Worm (Caenorhabditis elegans): ENCODE data around the gene bgnt-1.1.

Gene bgnt-1.1

DNA sequence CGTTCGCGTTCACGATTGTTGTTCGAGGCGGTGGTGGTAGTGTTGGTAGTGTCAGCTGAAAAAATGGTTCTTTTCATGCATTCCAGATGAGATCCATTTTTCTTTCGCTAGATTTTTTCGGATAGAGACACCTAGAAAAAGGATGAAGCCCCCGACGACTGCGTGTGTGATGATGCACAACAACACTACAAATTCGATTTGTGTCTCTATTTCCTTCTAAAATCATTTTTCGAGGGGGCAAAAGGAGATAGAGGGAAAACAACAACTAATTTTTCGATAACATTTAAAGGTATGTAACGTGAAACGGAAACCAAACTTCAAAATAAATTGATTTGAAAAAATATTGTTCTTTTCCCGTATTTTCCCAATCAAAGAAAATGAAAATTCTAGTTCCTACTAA, 27.9 kb downstream of the bgnt-1.1 start:
- no peak for TF ChIP-seq mml-1 (tag; optimal IDR thresholded peaks at IDR 0.05)
- TF ChIP-seq hmg-11 (tag; optimal IDR thresholded peaks at IDR 0.05): no peak

DNA sequence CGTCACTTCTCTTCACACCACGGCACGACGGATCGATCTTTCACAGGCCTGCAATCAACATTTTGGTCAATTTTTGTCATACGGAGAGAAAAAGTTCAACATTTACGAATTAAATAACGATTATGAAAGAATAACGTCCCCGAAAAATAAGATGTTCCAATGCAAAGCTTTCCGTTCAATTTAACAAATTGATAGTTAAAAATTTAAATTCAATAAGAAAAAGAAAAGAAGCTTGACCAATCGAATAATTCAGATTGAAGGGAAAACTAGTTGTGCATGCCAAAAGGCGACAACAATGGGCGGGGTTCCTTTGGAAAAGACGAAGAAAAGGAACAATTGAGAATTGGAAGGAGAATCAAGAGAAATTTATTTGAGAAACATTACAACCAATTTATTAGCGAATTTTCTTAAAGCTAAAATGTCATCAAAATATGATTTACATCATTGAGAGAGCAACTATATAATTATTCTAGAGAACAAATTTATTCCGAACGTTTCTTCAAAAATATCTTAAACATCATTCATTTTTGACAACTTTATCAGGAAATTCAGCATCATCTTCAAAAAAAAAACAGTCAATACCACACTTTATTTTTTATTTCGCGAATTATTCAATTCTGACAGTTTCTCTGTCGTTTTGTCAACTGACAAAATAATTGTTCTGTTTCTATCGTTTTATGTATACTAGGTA, 29.1 kb downstream of the bgnt-1.1 start, which contains the start of gene tax-6:
tax-6 (minus strand) TSS at position 51 of the 691 bp plus-strand sequence.
- TF ChIP-seq fkh-2 (tag; optimal IDR thresholded peaks at IDR 0.05): no peak
- no peak for TF ChIP-seq nhr-77 (tag; optimal IDR thresholded peaks at IDR 0.05)
- no peak for TF ChIP-seq pqm-1 (tag; optimal IDR thresholded peaks at IDR 0.05)

DNA sequence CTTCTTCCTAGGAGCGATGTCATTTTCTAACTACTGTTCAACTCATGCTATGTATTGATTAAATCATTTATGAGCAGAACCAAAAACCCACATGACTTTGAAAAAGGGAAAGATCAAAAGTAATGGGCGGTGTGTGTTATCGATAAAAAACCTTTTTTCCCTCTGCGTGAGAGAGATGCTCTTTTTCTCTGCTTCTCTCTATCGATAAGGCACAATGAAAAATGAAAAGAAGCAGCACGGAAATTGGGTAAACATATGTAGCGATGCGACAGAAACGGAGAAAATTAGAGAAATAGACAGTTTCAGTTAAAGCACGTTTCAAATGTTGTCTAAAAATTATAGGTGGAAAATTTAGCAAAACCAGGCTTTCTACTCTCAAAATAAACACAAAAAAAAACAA, 29.8 kb downstream of the bgnt-1.1 start:
- peak; percentile 60 for TF ChIP-seq mdl-1 (tag; optimal IDR thresholded peaks at IDR 0.05)
- TF ChIP-seq jun-1 (tag; optimal IDR thresholded peaks at IDR 0.05): peak; percentile 54
- TF ChIP-seq elt-1 (tag; optimal IDR thresholded peaks at IDR 0.05): no peak
- TF ChIP-seq nhr-11 (tag; optimal IDR thresholded peaks at IDR 0.05): peak; percentile 20
- TF ChIP-seq R02D3.7 (tag; optimal IDR thresholded peaks at IDR 0.05): no peak
- TF ChIP-seq pha-4 (tag; optimal IDR thresholded peaks at IDR 0.05): peak; percentile 96
- no peak for TF ChIP-seq nhr-237 (tag; optimal IDR thresholded peaks at IDR 0.05)
- peak; percentile 88 for TF ChIP-seq elt-2 (tag; optimal IDR thresholded peaks at IDR 0.05)
- TF ChIP-seq skn-1 (tag; optimal IDR thresholded peaks at IDR 0.05): peak; percentile 76
- TF ChIP-seq nfya-1 (tag; optimal IDR thresholded peaks at IDR 0.05; ENCODE audit: insufficient read depth): peak; percentile 59
- TF ChIP-seq pqm-1 (tag; optimal IDR thresholded peaks at IDR 0.05): peak; percentile 97
- peak; percentile 59 for TF ChIP-seq ceh-28 (tag; optimal IDR thresholded peaks at IDR 0.05)
- TF ChIP-seq unc-39 (tag; optimal IDR thresholded peaks at IDR 0.05): no peak
- no peak for TF ChIP-seq tbx-2 (tag; optimal IDR thresholded peaks at IDR 0.05)
- peak; percentile 29 for TF ChIP-seq ama-1 (optimal IDR thresholded peaks at IDR 0.05)
- peak; percentile 45 for TF ChIP-seq egl-5 (tag; optimal IDR thresholded peaks at IDR 0.05)
- no peak for TF ChIP-seq snpc-4 (tag; optimal IDR thresholded peaks at IDR 0.05)

DNA sequence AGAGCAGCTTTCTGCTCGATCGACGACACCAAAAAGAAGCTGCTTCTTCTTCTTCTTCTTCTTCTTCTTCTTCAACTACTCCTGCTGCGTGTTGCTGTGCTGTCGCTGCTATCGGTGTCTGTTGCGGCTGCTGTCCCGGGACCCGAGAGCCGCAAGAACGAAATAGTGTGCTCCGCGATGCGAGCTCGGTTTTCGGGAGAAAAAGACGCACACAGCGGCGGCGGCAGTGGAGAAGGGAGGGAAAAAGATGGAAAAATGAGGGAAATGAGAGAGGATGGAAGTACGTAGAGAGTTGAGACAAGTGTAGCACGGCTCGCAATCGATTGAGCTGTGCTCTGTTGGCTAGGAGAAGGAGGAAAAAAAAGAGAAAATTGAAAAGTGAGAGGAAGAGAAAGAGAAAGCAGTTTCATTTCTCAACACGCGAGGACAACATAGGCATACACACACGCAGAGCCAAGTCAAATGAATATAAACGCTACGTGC, 31.2 kb downstream of the bgnt-1.1 start:
- TF ChIP-seq mml-1 (tag; optimal IDR thresholded peaks at IDR 0.05) (no peak), ZK546.5 (tag; optimal IDR thresholded peaks at IDR 0.05) (no peak), nfya-1 (tag; optimal IDR thresholded peaks at IDR 0.05; ENCODE audit: insufficient read depth) (peak; percentile 83), ceh-16 (tag; optimal IDR thresholded peaks at IDR 0.05) (no peak), egl-27 (tag; optimal IDR thresholded peaks at IDR 0.05) (no peak), nhr-28 (tag; optimal IDR thresholded peaks at IDR 0.05) (no peak), jun-1 (tag; optimal IDR thresholded peaks at IDR 0.05) (no peak), ceh-9 (tag; optimal IDR thresholded peaks at IDR 0.05) (no peak), hmg-11 (tag; optimal IDR thresholded peaks at IDR 0.05) (peak; percentile 62), ama-1 (optimal IDR thresholded peaks at IDR 0.05) (no peak), fkh-10 (GFP tag; optimal IDR thresholded peaks at IDR 0.05) (peak; percentile 90), nhr-12 (tag; optimal IDR thresholded peaks at IDR 0.05) (no peak), tbx-2 (tag; optimal IDR thresholded peaks at IDR 0.05) (peak; percentile 50), fos-1 (tag; optimal IDR thresholded peaks at IDR 0.05) (no peak), snpc-4 (tag; optimal IDR thresholded peaks at IDR 0.05) (peak; percentile 31), daf-12 (tag; optimal IDR thresholded peaks at IDR 0.05) (no peak), nhr-237 (tag; optimal IDR thresholded peaks at IDR 0.05) (no peak), elt-2 (tag; optimal IDR thresholded peaks at IDR 0.05) (peak; percentile 41), elt-1 (tag; optimal IDR thresholded peaks at IDR 0.05) (no peak), ceh-28 (tag; optimal IDR thresholded peaks at IDR 0.05) (peak; percentile 81), ztf-4 (tag; optimal IDR thresholded peaks at IDR 0.05) (no peak), elt-3 (tag; optimal IDR thresholded peaks at IDR 0.05) (no peak), nhr-25 (tag; optimal IDR thresholded peaks at IDR 0.05) (no peak), mdl-1 (tag; optimal IDR thresholded peaks at IDR 0.05) (no peak), nhr-23 (tag; optimal IDR thresholded peaks at IDR 0.05) (no peak), lin-15B (tag; optimal IDR thresholded peaks at IDR 0.05) (peak; percentile 34), unc-39 (tag; optimal IDR thresholded peaks at IDR 0.05) (no peak), skn-1 (tag; optimal IDR thresholded peaks at IDR 0.05) (peak; percentile 25), zag-1 (tag; optimal IDR thresholded peaks at IDR 0.05) (no peak), nhr-43 (tag; optimal IDR thresholded peaks at IDR 0.05; ENCODE audit: poor library complexity, severe bottlenecking) (no peak), pha-4 (tag; optimal IDR thresholded peaks at IDR 0.05) (peak; percentile 84), aly-2 (tag; optimal IDR thresholded peaks at IDR 0.05) (no peak), nhr-77 (tag; optimal IDR thresholded peaks at IDR 0.05) (no peak), lin-39 (tag; optimal IDR thresholded peaks at IDR 0.05) (peak; percentile 77), ceh-82 (tag; optimal IDR thresholded peaks at IDR 0.05) (no peak), sea-2 (GFP tag; optimal IDR thresholded peaks at IDR 0.05) (no peak), eor-1 (tag; optimal IDR thresholded peaks at IDR 0.05) (no peak), nhr-67 (tag; optimal IDR thresholded peaks at IDR 0.05) (no peak), nhr-11 (tag; optimal IDR thresholded peaks at IDR 0.05) (no peak), R02D3.7 (tag; optimal IDR thresholded peaks at IDR 0.05) (no peak), pqm-1 (tag; optimal IDR thresholded peaks at IDR 0.05) (no peak), lsy-12 (tag; optimal IDR thresholded peaks at IDR 0.05) (peak; percentile 23), fkh-2 (tag; optimal IDR thresholded peaks at IDR 0.05) (no peak)
